Worm (Caenorhabditis elegans): ENCODE results near the gene ssup-72.

Gene ssup-72

ce11 chrII:6788672-6789298 lies 12.4 kb downstream of the ssup-72 start, which contains the start of gene T13C2.3:
Gene T13C2.3 (plus strand): TSS chrII:6789248.
- TF ChIP-seq lsy-2 (tag; optimal IDR thresholded peaks at IDR 0.05) (no peak), unc-62 (GFP tag; optimal IDR thresholded peaks at IDR 0.05) (peak; percentile 51), hlh-1 (tag; optimal IDR thresholded peaks at IDR 0.05) (peak; percentile 66)

- no peak for TF ChIP-seq ceh-43 (GFP tag; optimal IDR thresholded peaks at IDR 0.05)
- no peak for TF ChIP-seq elt-3 (tag; optimal IDR thresholded peaks at IDR 0.05)
- no peak for TF ChIP-seq mab-5 (tag; optimal IDR thresholded peaks at IDR 0.05)
- no peak for TF ChIP-seq cnd-1 (tag; optimal IDR thresholded peaks at IDR 0.05)
- TF ChIP-seq nhr-12 (tag; optimal IDR thresholded peaks at IDR 0.05) = no peak
- no peak for TF ChIP-seq flh-1 (GFP tag; optimal IDR thresholded peaks at IDR 0.05)
- TF ChIP-seq drap-1 (GFP tag; optimal IDR thresholded peaks at IDR 0.05) = no peak
- no peak for TF ChIP-seq elt-1 (tag; optimal IDR thresholded peaks at IDR 0.05; ENCODE audit: borderline replicate concordance, insufficient read depth)
- no peak for TF ChIP-seq nhr-76 (tag; optimal IDR thresholded peaks at IDR 0.05)
- no peak for TF ChIP-seq mls-2 (tag; optimal IDR thresholded peaks at IDR 0.05)
- no peak for TF ChIP-seq sem-2 (GFP tag; optimal IDR thresholded peaks at IDR 0.05)
- no peak for TF ChIP-seq lin-13 (tag; optimal IDR thresholded peaks at IDR 0.05)
- TF ChIP-seq sptf-1 (tag; optimal IDR thresholded peaks at IDR 0.05) = no peak
- no peak for TF ChIP-seq tbx-8 (GFP tag; optimal IDR thresholded peaks at IDR 0.05)
- TF ChIP-seq ham-2 (GFP tag; optimal IDR thresholded peaks at IDR 0.05) = no peak
Observed at ce11 chrII:6791891-6792290, 15.5 kb downstream of the ssup-72 start, which contains the start of gene T13C2.2. Gene T13C2.2 (plus strand): TSS chrII:6792191.

ce11 chrII:6800104-6800711 lies 23.8 kb downstream of the ssup-72 start, which contains the start of gene F31E8.4:
Gene F31E8.4 (minus strand): TSS chrII:6800154.
- TF ChIP-seq zip-8 (tag; optimal IDR thresholded peaks at IDR 0.05) (no peak), bed-3 (GFP tag; optimal IDR thresholded peaks at IDR 0.05) (no peak), nhr-2 (tag; optimal IDR thresholded peaks at IDR 0.05) (no peak), M03D4.4 (tag; optimal IDR thresholded peaks at IDR 0.05) (no peak), lin-32 (GFP tag; optimal IDR thresholded peaks at IDR 0.05) (no peak), ces-1 (GFP tag; optimal IDR thresholded peaks at IDR 0.05) (no peak), ham-2 (GFP tag; optimal IDR thresholded peaks at IDR 0.05) (no peak), mep-1 (tag; optimal IDR thresholded peaks at IDR 0.05) (no peak), mls-2 (tag; optimal IDR thresholded peaks at IDR 0.05) (no peak), lsy-2 (tag; optimal IDR thresholded peaks at IDR 0.05) (no peak), lin-13 (tag; optimal IDR thresholded peaks at IDR 0.05) (no peak), cnd-1 (tag; optimal IDR thresholded peaks at IDR 0.05) (no peak)

- TF ChIP-seq bed-3 (GFP tag; optimal IDR thresholded peaks at IDR 0.05) (no peak), nhr-76 (tag; optimal IDR thresholded peaks at IDR 0.05) (no peak), nhr-2 (tag; optimal IDR thresholded peaks at IDR 0.05) (peak; percentile 53), M03D4.4 (tag; optimal IDR thresholded peaks at IDR 0.05) (no peak), tbx-8 (GFP tag; optimal IDR thresholded peaks at IDR 0.05) (no peak), ceh-83 (GFP tag; optimal IDR thresholded peaks at IDR 0.05) (no peak), ces-1 (GFP tag; optimal IDR thresholded peaks at IDR 0.05) (no peak), mls-2 (tag; optimal IDR thresholded peaks at IDR 0.05) (no peak)
Observed at ce11 chrII:6801262-6801661, 24.9 kb downstream of the ssup-72 start.

- TF ChIP-seq mab-5 (tag; optimal IDR thresholded peaks at IDR 0.05) = no peak
- TF ChIP-seq elt-1 (tag; optimal IDR thresholded peaks at IDR 0.05; ENCODE audit: borderline replicate concordance, insufficient read depth) = no peak
- no peak for TF ChIP-seq nhr-76 (tag; optimal IDR thresholded peaks at IDR 0.05)
- no peak for TF ChIP-seq nhr-237 (tag; optimal IDR thresholded peaks at IDR 0.05)
- TF ChIP-seq ham-2 (GFP tag; optimal IDR thresholded peaks at IDR 0.05) = no peak
- TF ChIP-seq lin-13 (tag; optimal IDR thresholded peaks at IDR 0.05) = no peak
- no peak for TF ChIP-seq drap-1 (GFP tag; optimal IDR thresholded peaks at IDR 0.05)
- TF ChIP-seq lin-32 (GFP tag; optimal IDR thresholded peaks at IDR 0.05) = no peak
- no peak for TF ChIP-seq unc-39 (tag; optimal IDR thresholded peaks at IDR 0.05)
- TF ChIP-seq zip-8 (tag; optimal IDR thresholded peaks at IDR 0.05) = no peak
- no peak for TF ChIP-seq tbx-8 (GFP tag; optimal IDR thresholded peaks at IDR 0.05)
- no peak for TF ChIP-seq mep-1 (tag; optimal IDR thresholded peaks at IDR 0.05)
- no peak for TF ChIP-seq ztf-11 (tag; optimal IDR thresholded peaks at IDR 0.05)
Observed at ce11 chrII:6803024-6803423, 26.6 kb downstream of the ssup-72 start, which contains the start of gene tab-1. Gene tab-1 (plus strand): TSS chrII:6803324.

Data from whole organism, mixed stage, embryonic.